Worm (Caenorhabditis elegans): ENCODE results near the gene prmt-1.

prmt-1 gene

DNA sequence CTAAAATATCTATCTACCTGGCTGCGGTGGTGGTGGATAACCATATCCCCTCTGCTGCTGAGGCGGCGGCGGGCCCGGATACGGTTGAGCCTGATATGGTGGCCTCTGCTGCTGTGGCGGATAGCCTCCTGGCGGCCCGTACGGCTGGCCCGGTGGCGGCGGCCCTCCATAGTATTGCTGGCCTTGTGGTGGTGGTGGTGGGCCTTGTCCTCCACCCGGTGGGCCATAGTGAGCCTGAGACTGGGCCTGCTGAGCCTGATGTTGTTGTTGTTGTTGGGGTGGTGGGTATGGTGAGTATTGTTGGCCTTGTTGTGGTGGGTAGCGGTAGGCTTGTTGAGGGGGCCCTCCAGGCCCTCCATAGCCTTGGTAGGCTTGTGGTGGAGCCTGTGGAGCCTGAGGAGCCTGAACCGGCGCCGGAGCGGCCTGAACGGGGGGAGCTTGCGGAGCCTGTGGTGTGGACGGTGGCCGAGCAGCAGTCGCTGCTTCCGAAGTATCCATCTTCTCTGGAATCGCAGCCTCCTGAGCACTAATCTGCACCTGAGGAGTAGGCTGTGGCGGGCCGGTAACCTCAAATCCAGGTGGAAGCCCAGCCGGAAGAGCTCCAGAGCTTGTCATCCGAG lies 28.2 kb downstream of the prmt-1 start:
- no peak for TF ChIP-seq fkh-6 (tag; optimal IDR thresholded peaks at IDR 0.05)
- TF ChIP-seq pag-3 (tag; optimal IDR thresholded peaks at IDR 0.05; ENCODE audit: borderline replicate concordance), result peak; percentile 42
- TF ChIP-seq syd-9 (tag; optimal IDR thresholded peaks at IDR 0.05), result peak; percentile 12
- TF ChIP-seq T23F11.4 (GFP tag; optimal IDR thresholded peaks at IDR 0.05), result peak; percentile 11
- peak; percentile 5 for TF ChIP-seq ceh-31 (tag; optimal IDR thresholded peaks at IDR 0.05)
- TF ChIP-seq unc-3 (GFP tag; conservative IDR thresholded peaks at IDR 0.05), result no peak
- no peak for TF ChIP-seq unc-3 (tag; optimal IDR thresholded peaks at IDR 0.05)

DNA sequence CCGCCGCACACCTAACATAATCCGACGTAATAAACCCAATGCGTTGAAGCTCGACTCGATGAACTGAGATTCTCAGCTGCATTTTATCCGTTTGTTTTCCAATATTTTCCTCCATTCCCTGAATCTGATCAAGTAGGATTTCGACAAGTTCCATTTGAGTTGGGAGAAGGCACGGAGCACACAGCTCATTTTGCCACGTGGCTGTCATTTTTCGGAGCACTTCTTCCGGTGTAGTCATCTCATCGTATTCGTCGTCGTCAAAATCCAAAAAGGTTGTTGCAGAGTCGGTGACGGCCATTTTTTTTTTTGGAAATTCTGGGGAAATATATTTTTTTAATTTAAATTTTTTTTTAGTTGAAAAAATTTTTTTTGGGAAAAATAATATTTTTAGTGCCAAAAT lies 32.1 kb downstream of the prmt-1 start, which contains the start of gene sld-5:
TSS of gene sld-5 (minus strand) at position 317 of the 400 bp plus-strand sequence.
- TF ChIP-seq F13H6.1 (tag; optimal IDR thresholded peaks at IDR 0.05), result no peak
- TF ChIP-seq ceh-31 (tag; optimal IDR thresholded peaks at IDR 0.05), result no peak
- TF ChIP-seq pros-1 (tag; optimal IDR thresholded peaks at IDR 0.05), result no peak
- TF ChIP-seq gmeb-2 (tag; optimal IDR thresholded peaks at IDR 0.05), result no peak
- no peak for TF ChIP-seq C38D4.7 (GFP tag; optimal IDR thresholded peaks at IDR 0.05)
- no peak for TF ChIP-seq lim-6 (tag; optimal IDR thresholded peaks at IDR 0.05)
- TF ChIP-seq elt-4 (tag; optimal IDR thresholded peaks at IDR 0.05), result no peak
- no peak for TF ChIP-seq pag-3 (tag; optimal IDR thresholded peaks at IDR 0.05; ENCODE audit: borderline replicate concordance)
- no peak for TF ChIP-seq sox-2 (GFP tag; IDR thresholded peaks at IDR 0.05)
- TF ChIP-seq ceh-24 (tag; optimal IDR thresholded peaks at IDR 0.05), result no peak
- no peak for TF ChIP-seq dve-1 (tag; optimal IDR thresholded peaks at IDR 0.05)
- no peak for TF ChIP-seq ceh-6 (GFP tag; optimal IDR thresholded peaks at IDR 0.05)
- no peak for TF ChIP-seq lin-11 (tag; optimal IDR thresholded peaks at IDR 0.05)
- no peak for TF ChIP-seq unc-86 (tag; optimal IDR thresholded peaks at IDR 0.05)
- TF ChIP-seq ceh-2 (tag; optimal IDR thresholded peaks at IDR 0.05), result no peak
- TF ChIP-seq sox-4 (tag; optimal IDR thresholded peaks at IDR 0.05), result no peak
- no peak for TF ChIP-seq pqm-1 (tag; optimal IDR thresholded peaks at IDR 0.05)
- TF ChIP-seq ceh-48 (tag; optimal IDR thresholded peaks at IDR 0.05), result no peak
- no peak for TF ChIP-seq nhr-232 (tag; optimal IDR thresholded peaks at IDR 0.05)

DNA sequence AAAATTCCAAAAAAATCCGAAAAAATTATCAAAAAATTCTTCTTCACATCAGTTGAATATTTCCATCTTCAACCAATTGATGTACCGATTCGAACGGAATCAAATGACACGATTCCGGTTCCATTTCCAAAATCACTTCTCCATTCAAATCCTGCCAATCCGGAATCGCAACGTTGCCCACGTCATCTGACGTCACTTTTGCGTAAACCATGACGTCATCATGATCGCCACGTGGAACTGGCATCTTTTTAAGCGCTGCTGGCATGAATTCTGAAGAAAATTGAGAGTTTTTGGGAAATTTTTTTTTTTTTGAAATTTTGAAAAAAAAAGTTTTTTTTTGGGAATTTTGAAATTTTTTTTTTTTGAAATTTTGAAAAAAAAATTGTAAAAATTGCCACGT lies 34.3 kb downstream of the prmt-1 start:
- TF ChIP-seq ceh-24 (tag; optimal IDR thresholded peaks at IDR 0.05), result no peak
- no peak for TF ChIP-seq unc-42 (tag; optimal IDR thresholded peaks at IDR 0.05)
- no peak for TF ChIP-seq hlh-6 (tag; optimal IDR thresholded peaks at IDR 0.05)
- TF ChIP-seq pax-1 (tag; optimal IDR thresholded peaks at IDR 0.05), result no peak

ce11 chrV:20234439-20234838 lies 35.1 kb downstream of the prmt-1 start:
- no peak for TF ChIP-seq mec-3 (tag; optimal IDR thresholded peaks at IDR 0.05; ENCODE audit: borderline replicate concordance)
- TF ChIP-seq pqm-1 (tag; optimal IDR thresholded peaks at IDR 0.05), result no peak
- TF ChIP-seq ceh-6 (GFP tag; optimal IDR thresholded peaks at IDR 0.05), result no peak
- no peak for TF ChIP-seq ceh-30 (tag; optimal IDR thresholded peaks at IDR 0.05)
- TF ChIP-seq unc-3 (GFP tag; conservative IDR thresholded peaks at IDR 0.05), result no peak
- TF ChIP-seq unc-3 (tag; optimal IDR thresholded peaks at IDR 0.05), result no peak
- TF ChIP-seq pros-1 (tag; optimal IDR thresholded peaks at IDR 0.05), result no peak
- no peak for TF ChIP-seq elt-2 (tag; optimal IDR thresholded peaks at IDR 0.05)
- TF ChIP-seq syd-9 (tag; optimal IDR thresholded peaks at IDR 0.05), result no peak
- no peak for TF ChIP-seq dmd-4 (tag; optimal IDR thresholded peaks at IDR 0.05; ENCODE audit: borderline replicate concordance)
- no peak for TF ChIP-seq K02D7.2 (tag; optimal IDR thresholded peaks at IDR 0.05)
- no peak for TF ChIP-seq pha-2 (tag; optimal IDR thresholded peaks at IDR 0.05)
- TF ChIP-seq ttx-3 (tag; optimal IDR thresholded peaks at IDR 0.05), result no peak
- TF ChIP-seq nhr-11 (tag; optimal IDR thresholded peaks at IDR 0.05), result no peak
- no peak for TF ChIP-seq T23F11.4 (GFP tag; optimal IDR thresholded peaks at IDR 0.05)

- TF ChIP-seq ceh-24 (tag; optimal IDR thresholded peaks at IDR 0.05) (no peak), nhr-232 (tag; optimal IDR thresholded peaks at IDR 0.05) (no peak), fkh-10 (GFP tag; optimal IDR thresholded peaks at IDR 0.05) (no peak), elt-2 (tag; optimal IDR thresholded peaks at IDR 0.05) (no peak), pha-2 (tag; optimal IDR thresholded peaks at IDR 0.05) (no peak), npax-4 (tag; optimal IDR thresholded peaks at IDR 0.05) (no peak), ceh-22 (tag; optimal IDR thresholded peaks at IDR 0.05) (no peak), ceh-6 (GFP tag; optimal IDR thresholded peaks at IDR 0.05) (no peak), ref-2 (tag; optimal IDR thresholded peaks at IDR 0.05) (no peak), ceh-48 (tag; optimal IDR thresholded peaks at IDR 0.05) (no peak), sox-4 (tag; optimal IDR thresholded peaks at IDR 0.05) (no peak), hlh-8 (tag; optimal IDR thresholded peaks at IDR 0.05) (no peak), sdc-2 (tag; optimal IDR thresholded peaks at IDR 0.05) (no peak), Y22D7AL.16 (tag; optimal IDR thresholded peaks at IDR 0.05) (no peak), zip-5 (tag; optimal IDR thresholded peaks at IDR 0.05) (no peak), ceh-14 (tag; optimal IDR thresholded peaks at IDR 0.05) (no peak)
These were observed 35.8 kb downstream of the prmt-1 start, which contains the start of gene Y113G7B.15 for ce11 chrV:20233743-20234142. Gene Y113G7B.15 (minus strand): TSS chrV:20233843.

Measured in whole organism, late embryonic.